Worm (Caenorhabditis elegans) whole organism, L4 larva: ENCODE results near the gene srp-3.

Experiments
- ZK546.5 ChIP-seq, 2 experiments: sonication (generic microtip); optimal IDR thresholded peaks; 2 replicates each; lab custom pipeline; 2017; ENCODE audit warnings: missing biosample characterization in 2 of 2, missing genetic modification characterization in 2 of 2
- ama-1 ChIP-seq: fragments of 150-350 bp; optimal IDR thresholded peaks from 2 replicates; lab custom pipeline; 2014; ENCODE audit warnings: inconsistent platforms, mixed read lengths
- lin-39 ChIP-seq: fragments of 150-350 bp; optimal IDR thresholded peaks from 2 replicates; lab custom pipeline; 2014; ENCODE audit warnings: missing biosample characterization, missing genetic modification reagents, missing genetic modification characterization
- lir-3 ChIP-seq: sonication (generic microtip); optimal IDR thresholded peaks from 2 replicates; lab custom pipeline; 2016; ENCODE audit warnings: mild to moderate bottlenecking, missing genetic modification characterization, missing compliant biosample characterization
- nhr-111 ChIP-seq: fragments of 200-800 bp; sonication (Bioruptor generic); optimal IDR thresholded peaks from 2 replicates; lab custom pipeline; 2018; ENCODE audit warnings: mild to moderate bottlenecking, missing genetic modification characterization, missing compliant biosample characterization
- nhr-6 ChIP-seq: fragments of 150-350 bp; optimal IDR thresholded peaks from 2 replicates; lab custom pipeline; 2014; ENCODE audit warnings: missing biosample characterization, missing genetic modification characterization
- nhr-77 ChIP-seq: fragments of 150-350 bp; optimal IDR thresholded peaks from 2 replicates; lab custom pipeline; 2014; ENCODE audit warnings: missing biosample characterization, missing genetic modification characterization
- pqm-1 ChIP-seq: sonication (generic microtip); optimal IDR thresholded peaks from 2 replicates; lab custom pipeline; 2017; ENCODE audit warnings: missing biosample characterization, missing genetic modification characterization
- snpc-4 ChIP-seq: fragments of 150-350 bp; optimal IDR thresholded peaks from 2 replicates; lab custom pipeline; 2014; ENCODE audit warnings: missing biosample characterization, missing genetic modification characterization
- unc-62 ChIP-seq, 3 experiments: fragments of 150-350 bp in 1 of 3; sonication (generic microtip); optimal IDR thresholded peaks in 2 of 3; peaks in 1 of 3; 1 replicate in 1 of 3; 2 replicates in 2 of 3; lab custom pipeline; 2014 to 2017; ENCODE audit warnings: missing biosample characterization in 3 of 3, missing genetic modification characterization in 3 of 3, missing genetic modification reagents in 3 of 3, missing genotype in 1 of 3

DNA sequence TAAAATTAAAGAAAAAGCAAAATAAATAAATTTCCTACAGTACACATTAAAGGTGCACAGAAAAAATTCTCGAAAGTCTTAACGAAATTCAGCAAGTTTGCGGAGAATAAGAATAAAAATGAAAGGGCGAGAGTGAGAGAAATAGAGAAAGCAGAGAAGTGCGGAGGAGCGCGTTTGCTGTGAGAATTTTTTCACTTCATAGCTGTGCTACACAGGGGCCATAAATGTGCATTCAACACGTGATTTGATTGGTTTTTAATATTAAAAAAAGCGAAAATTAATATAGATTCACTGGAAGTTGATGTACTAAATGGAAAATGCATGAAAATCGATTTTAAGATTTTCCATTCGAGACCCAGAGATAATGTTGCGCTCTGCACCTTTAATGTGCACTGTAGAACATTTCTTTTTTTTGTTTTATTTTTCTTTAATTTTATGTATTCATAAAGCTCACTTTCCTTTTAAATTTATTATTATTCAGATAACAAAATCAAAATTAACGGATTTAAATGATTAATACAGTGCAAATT is 9.5 kb downstream of the srp-3 start, which contains the start of gene Y32G9A.2:
- TF ChIP-seq nhr-111 (GFP tag; lab: Kevin White, UChicago), result no peak
- TF ChIP-seq lir-3 (tag; lab: Kevin White, UChicago), result no peak
- TF ChIP-seq snpc-4 (tag; lab: Kevin White, UChicago), result no peak
- TF ChIP-seq ama-1, result no peak
- no peak for TF ChIP-seq lin-39 (tag; lab: Kevin White, UChicago)
- TF ChIP-seq nhr-6 (tag; lab: Kevin White, UChicago), result no peak
- no peak for TF ChIP-seq unc-62 (GFP tag; optimal IDR thresholded peaks at IDR 0.05 in 1 of 2; lab: Kevin White, UChicago)
- TF ChIP-seq unc-62 (tag; optimal IDR thresholded peaks at IDR 0.05; lab: Kevin White, UChicago), result no peak
- TF ChIP-seq ZK546.5 (tag; optimal IDR thresholded peaks at IDR 0.05; lab: Kevin White, UChicago), result no peak
- no peak for TF ChIP-seq pqm-1
- no peak for TF ChIP-seq nhr-77 (tag; lab: Kevin White, UChicago)
